Fruit fly (Drosophila melanogaster) whole organism, embryonic: ENCODE results near the gene sra.

Source experiments
- Aef1 ChIP-seq: fragments of 200-800 bp; sonication (Bioruptor generic); IDR thresholded peaks from 3 replicates; pipeline ENCODE4 v1.3.6; 2022; ENCODE audit warnings: missing biosample characterization, missing genetic modification characterization
- CG10147 ChIP-seq: fragments of 200-800 bp; sonication (Bioruptor generic); optimal IDR thresholded peaks from 2 replicates; lab custom pipeline; 2019; ENCODE audit warnings: missing biosample characterization, mild to moderate bottlenecking, missing genetic modification characterization, moderate library complexity
- CG10209 ChIP-seq: fragments of 200-800 bp; sonication (Bioruptor generic); optimal IDR thresholded peaks from 3 replicates; lab custom pipeline; 2017; ENCODE audit warnings: missing biosample characterization, mild to moderate bottlenecking, missing genetic modification characterization, missing genetic modification reagents
- CG10959 ChIP-seq: fragments of 200-800 bp; sonication (Bioruptor generic); IDR thresholded peaks from 2 replicates; pipeline ENCODE4 v1.3.6; 2022; ENCODE audit warnings: missing biosample characterization, missing genetic modification characterization
- CG10979 ChIP-seq: fragments of 200-800 bp; sonication (Bioruptor generic); optimal IDR thresholded peaks from 2 replicates; lab custom pipeline; 2018; ENCODE audit warnings: missing biosample characterization, mild to moderate bottlenecking, missing genetic modification characterization, moderate library complexity
- CG11695 ChIP-seq: fragments of 200-800 bp; sonication (Bioruptor generic); IDR thresholded peaks from 3 replicates; pipeline ENCODE4 v1.3.6; 2022; ENCODE audit warnings: missing biosample characterization, missing genetic modification characterization
- CG11723 ChIP-seq: fragments of 200-800 bp; sonication (Bioruptor generic); optimal IDR thresholded peaks from 2 replicates; lab custom pipeline; 2017; ENCODE audit warnings: missing biosample characterization, mild to moderate bottlenecking, missing genetic modification characterization
- CG13123 ChIP-seq: fragments of 200-800 bp; sonication (Bioruptor generic); optimal IDR thresholded peaks from 2 replicates; lab custom pipeline; 2016; ENCODE audit warnings: missing biosample characterization, missing genetic modification characterization
- CG1529 ChIP-seq: fragments of 200-800 bp; sonication (Bioruptor generic); optimal IDR thresholded peaks from 3 replicates; lab custom pipeline; 2018; ENCODE audit warnings: missing biosample characterization, missing genetic modification characterization
- CG16779 ChIP-seq: fragments of 200-800 bp; sonication (Bioruptor generic); IDR thresholded peaks from 2 replicates; pipeline ENCODE4 v1.3.6; 2022; ENCODE audit warnings: missing biosample characterization, missing genetic modification characterization
- CG17186 ChIP-seq: fragments of 200-800 bp; sonication (Bioruptor generic); optimal IDR thresholded peaks from 3 replicates; lab custom pipeline; 2017; ENCODE audit warnings: missing biosample characterization, missing genetic modification reagents, missing genetic modification characterization
- CG2678 ChIP-seq: fragments of 200-800 bp; sonication (Bioruptor generic); optimal IDR thresholded peaks from 3 replicates; lab custom pipeline; 2019; ENCODE audit warnings: missing biosample characterization, mild to moderate bottlenecking, missing genetic modification characterization, moderate library complexity
- CG30020 ChIP-seq: fragments of 200-800 bp; optimal IDR thresholded peaks from 2 replicates; lab custom pipeline; 2019; ENCODE audit warnings: missing biosample characterization, mild to moderate bottlenecking, missing genetic modification characterization, moderate library complexity
- CG30403 ChIP-seq: fragments of 200-800 bp; sonication (Bioruptor generic); optimal IDR thresholded peaks from 3 replicates; lab custom pipeline; 2016; ENCODE audit warnings: missing biosample characterization, missing genetic modification characterization
- CG3726 ChIP-seq: fragments of 200-800 bp; sonication (Bioruptor generic); IDR thresholded peaks from 3 replicates; pipeline ENCODE4, ENCODE4 v1.3.6; 2022; ENCODE audit warnings: missing biosample characterization, missing genetic modification characterization
- CG4282 ChIP-seq: fragments of 200-800 bp; sonication (Bioruptor generic); optimal IDR thresholded peaks from 2 replicates; lab custom pipeline; 2016; ENCODE audit warnings: missing biosample characterization, missing genetic modification characterization
- CG4328 ChIP-seq: fragments of 200-800 bp; sonication (Bioruptor generic); optimal IDR thresholded peaks from 3 replicates; lab custom pipeline; 2017; ENCODE audit warnings: missing biosample characterization, missing genetic modification reagents, missing genetic modification characterization
- CG4360 ChIP-seq: fragments of 200-800 bp; sonication (Bioruptor generic); IDR thresholded peaks from 2 replicates; pipeline ENCODE4 v1.3.6; 2022; ENCODE audit warnings: missing biosample characterization, missing genetic modification characterization
- CG4854 ChIP-seq: fragments of 200-800 bp; sonication (Bioruptor generic); optimal IDR thresholded peaks from 2 replicates; lab custom pipeline; 2016; ENCODE audit warnings: missing biosample characterization, missing genetic modification characterization, inconsistent platforms
- CG6272 ChIP-seq: fragments of 200-800 bp; sonication (Bioruptor generic); IDR thresholded peaks from 2 replicates; pipeline ENCODE4 v1.3.6; 2022; ENCODE audit warnings: missing biosample characterization, missing genetic modification characterization
- CG6683 ChIP-seq: fragments of 200-800 bp; sonication (Bioruptor generic); optimal IDR thresholded peaks from 2 replicates; lab custom pipeline; 2017; ENCODE audit warnings: missing biosample characterization, mild to moderate bottlenecking, missing genetic modification characterization, missing genetic modification reagents
- CG8944 ChIP-seq: fragments of 200-800 bp; sonication (Bioruptor generic); optimal IDR thresholded peaks from 3 replicates; lab custom pipeline; 2016; ENCODE audit warnings: missing biosample characterization, missing genetic modification characterization
- D ChIP-seq, 2 experiments: fragments of 200-800 bp in 1 of 2; fragments of >200 bp in 1 of 2; sonication (Bioruptor generic) in 1 of 2; optimal IDR thresholded peaks; 2 replicates in 1 of 2; 3 replicates in 1 of 2; lab custom pipeline; 2017; ENCODE audit warnings: mild to moderate bottlenecking in 1 of 2, missing biosample characterization in 1 of 2, missing genetic modification characterization in 1 of 2, missing genetic modification reagents in 1 of 2
- Dbx ChIP-seq: fragments of 200-800 bp; sonication (Bioruptor generic); IDR thresholded peaks from 3 replicates; pipeline ENCODE4 v1.3.6; 2022; ENCODE audit warnings: missing biosample characterization, missing genetic modification characterization
- Deaf1 ChIP-seq: fragments of 200-800 bp; optimal IDR thresholded peaks from 3 replicates; lab custom pipeline; 2019; ENCODE audit warnings: missing biosample characterization, mild to moderate bottlenecking, missing genetic modification characterization, moderate library complexity
- Dek ChIP-seq: fragments of 200-800 bp; sonication (Bioruptor generic); optimal IDR thresholded peaks from 3 replicates; lab custom pipeline; 2019; ENCODE audit warnings: missing biosample characterization, mild to moderate bottlenecking, missing genetic modification characterization, moderate library complexity
- Dip2 ChIP-seq: fragments of 200-800 bp; sonication (Bioruptor generic); IDR thresholded peaks from 2 replicates; pipeline ENCODE4 v1.3.6; 2022; ENCODE audit warnings: missing biosample characterization, missing genetic modification characterization
- Hsf ChIP-seq: fragments of 200-800 bp; sonication (Bioruptor generic); optimal IDR thresholded peaks from 3 replicates; lab custom pipeline; 2016; ENCODE audit warnings: missing biosample characterization, missing genetic modification characterization
- Jarid2 ChIP-seq: fragments of 200-800 bp; sonication (Bioruptor generic); optimal IDR thresholded peaks from 3 replicates; lab custom pipeline; 2017; ENCODE audit warnings: mild to moderate bottlenecking, missing biosample characterization, missing genetic modification reagents, missing genetic modification characterization
- Med ChIP-seq: fragments of 200-800 bp; sonication (Bioruptor generic); peaks from one replicate; lab custom pipeline; 2016; ENCODE audit warnings: missing biosample characterization, missing genetic modification characterization, mild to moderate bottlenecking, inconsistent platforms, moderate library complexity
- Meics ChIP-seq: fragments of 200-800 bp; sonication (Bioruptor generic); optimal IDR thresholded peaks from 2 replicates; lab custom pipeline; 2017; ENCODE audit warnings: missing biosample characterization, mild to moderate bottlenecking, missing genetic modification characterization
- Nf-YB ChIP-seq: fragments of 200-800 bp; sonication (Bioruptor generic); optimal IDR thresholded peaks from 3 replicates; lab custom pipeline; 2019; ENCODE audit warnings: missing biosample characterization, mild to moderate bottlenecking, missing genetic modification characterization, moderate library complexity
- Opbp ChIP-seq: fragments of 200-800 bp; sonication (Bioruptor generic); IDR thresholded peaks from 3 replicates; pipeline ENCODE4 v1.3.6; 2022; ENCODE audit warnings: missing biosample characterization, missing genetic modification characterization; ENCODE audit not compliant: partially characterized antibody
- Ptx1 ChIP-seq: fragments of 200-800 bp; sonication (Bioruptor generic); IDR thresholded peaks from 2 replicates; pipeline ENCODE4 v1.3.6; 2022; ENCODE audit warnings: missing biosample characterization, missing genetic modification characterization
- bbx ChIP-seq: fragments of 200-800 bp; sonication (Bioruptor generic); IDR thresholded peaks from 2 replicates; pipeline ENCODE4 v1.3.6; 2022; ENCODE audit warnings: missing biosample characterization, missing genetic modification characterization; ENCODE audit not compliant: partially characterized antibody
- bowl ChIP-seq: fragments of 200-800 bp; sonication (Bioruptor generic); IDR thresholded peaks from 2 replicates; pipeline ENCODE4 v1.3.6; 2022; ENCODE audit warnings: missing biosample characterization, missing genetic modification characterization
- danr ChIP-seq: fragments of 200-800 bp; sonication (Bioruptor generic); IDR thresholded peaks from 2 replicates; pipeline ENCODE4 v1.3.6; 2022; ENCODE audit warnings: missing biosample characterization, missing genetic modification characterization
- dysf ChIP-seq: fragments of 200-800 bp; sonication (Bioruptor generic); IDR thresholded peaks from 3 replicates; pipeline ENCODE4 v1.3.6; 2022; ENCODE audit warnings: missing biosample characterization, missing genetic modification characterization
- eyg ChIP-seq: fragments of 200-800 bp; sonication (Bioruptor generic); optimal IDR thresholded peaks from 3 replicates; lab custom pipeline; 2016; ENCODE audit warnings: missing biosample characterization, missing genetic modification characterization
- grau ChIP-seq: fragments of 200-800 bp; optimal IDR thresholded peaks from 3 replicates; lab custom pipeline; 2019; ENCODE audit warnings: missing biosample characterization, mild to moderate bottlenecking, missing genetic modification characterization, moderate library complexity
- gro ChIP-seq: fragments of 200-800 bp; sonication (Bioruptor generic); optimal IDR thresholded peaks from 2 replicates; lab custom pipeline; 2016; ENCODE audit warnings: missing biosample characterization, missing genetic modification characterization
- gsb-n ChIP-seq: fragments of 200-800 bp; sonication (Bioruptor generic); optimal IDR thresholded peaks from 3 replicates; lab custom pipeline; 2018; ENCODE audit warnings: missing biosample characterization, mild to moderate bottlenecking, missing genetic modification characterization
- mirr ChIP-seq: fragments of 200-800 bp; sonication (Bioruptor generic); optimal IDR thresholded peaks from 3 replicates; lab custom pipeline; 2018; ENCODE audit warnings: missing biosample characterization, mild to moderate bottlenecking, missing genetic modification characterization
- peb ChIP-seq: fragments of 200-800 bp; sonication (Bioruptor generic); IDR thresholded peaks from 2 replicates; pipeline ENCODE4 v1.3.6; 2022; ENCODE audit warnings: missing biosample characterization, missing genetic modification characterization
- pho ChIP-seq: fragments of 200-800 bp; sonication (Bioruptor generic); optimal IDR thresholded peaks from 2 replicates; lab custom pipeline; 2016; ENCODE audit warnings: missing biosample characterization, missing genetic modification characterization
- sna ChIP-seq: fragments of 200-800 bp; sonication (Bioruptor generic); IDR thresholded peaks from 2 replicates; pipeline ENCODE4 v1.3.6; 2022; ENCODE audit warnings: missing biosample characterization, missing genetic modification characterization; ENCODE audit not compliant: partially characterized antibody
- stwl ChIP-seq: fragments of 200-800 bp; sonication (Bioruptor generic); optimal IDR thresholded peaks from 3 replicates; lab custom pipeline; 2018; ENCODE audit warnings: missing biosample characterization, mild to moderate bottlenecking, missing genetic modification characterization, moderate library complexity
- toy ChIP-seq: fragments of 200-800 bp; sonication (Bioruptor generic); IDR thresholded peaks from 2 replicates; pipeline ENCODE4 v1.3.6; 2022; ENCODE audit warnings: missing biosample characterization, missing genetic modification characterization
- vfl ChIP-seq: fragments of 200-800 bp; sonication (Bioruptor generic); optimal IDR thresholded peaks from 2 replicates; lab custom pipeline; 2016; ENCODE audit warnings: missing biosample characterization, missing genetic modification characterization

sra gene

DNA sequence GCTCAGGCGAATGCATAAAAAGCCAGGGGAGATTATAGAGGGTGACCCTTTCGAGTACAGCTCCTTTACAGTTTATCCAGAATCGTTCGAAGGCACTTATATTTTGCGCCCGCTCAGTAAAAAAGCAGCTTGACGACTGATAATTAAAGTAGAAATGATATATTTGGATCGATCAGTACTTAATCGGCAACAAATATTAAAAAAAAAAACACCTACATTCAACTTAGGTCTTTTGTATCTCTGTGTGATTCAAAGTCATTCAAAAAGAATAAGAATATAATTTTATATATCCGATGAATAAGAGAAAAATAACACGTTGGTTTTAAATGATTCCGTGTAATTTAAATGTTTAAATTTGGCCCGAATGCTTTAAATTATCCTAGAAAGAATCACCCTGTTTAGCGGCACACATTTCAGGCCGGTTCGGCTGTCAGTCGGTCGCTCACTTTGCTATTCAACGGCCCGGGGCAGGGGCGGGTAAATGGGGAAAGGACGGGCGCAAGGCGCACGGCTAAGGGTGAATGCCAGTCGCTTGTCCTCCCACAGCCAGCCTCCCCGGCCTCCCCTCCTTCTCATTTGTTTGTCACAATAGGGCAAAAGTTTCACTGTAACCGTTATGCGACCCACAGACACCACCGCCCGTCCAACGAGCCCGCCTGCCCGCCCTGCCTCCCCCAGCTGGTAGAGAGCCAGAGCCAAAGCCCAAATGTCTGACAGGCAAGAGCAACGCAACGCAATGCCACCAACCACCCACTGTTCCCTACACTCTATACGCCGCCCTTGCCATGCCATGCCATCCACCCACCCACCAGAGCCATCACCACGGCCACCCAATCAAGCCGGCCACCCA is 26.3 kb downstream of the sra start (continued):
- TF ChIP-seq CG11723 (GFP tag; lab: Kevin White, UChicago), result peak; percentile 15
- peak; percentile 44 for TF ChIP-seq CG6683 (GFP tag; lab: Kevin White, UChicago)
- TF ChIP-seq bowl (GFP tag; lab: Robert Waterston, UW), result no peak
- no peak for TF ChIP-seq eyg
- no peak for TF ChIP-seq gsb-n (tag; lab: Kevin White, UChicago)
- no peak for TF ChIP-seq Dip2 (GFP tag; lab: Robert Waterston, UW)
- TF ChIP-seq grau (tag; lab: Kevin White, UChicago), result peak; percentile 30
- TF ChIP-seq stwl (tag; lab: Kevin White, UChicago), result no peak
- no peak for TF ChIP-seq Ptx1 (GFP tag; lab: Robert Waterston, UW)
- TF ChIP-seq CG3726, result 0 out of 3 replicates have a peak, but pooled peaks have one; percentile 31
- no peak for TF ChIP-seq gro (GFP tag; lab: Kevin White, UChicago)
- peak; percentile 76 for TF ChIP-seq Med (GFP tag; lab: Kevin White, UChicago)
- no peak for TF ChIP-seq CG1529
- no peak for TF ChIP-seq Aef1 (GFP tag; lab: Robert Waterston, UW)
- TF ChIP-seq CG4360, result no peak
- TF ChIP-seq CG10979 (tag; lab: Kevin White, UChicago), result peak; percentile 72
- TF ChIP-seq dysf (GFP tag; lab: Robert Waterston, UW), result peak; percentile 26; the same call in 1 of the 3 replicates
- TF ChIP-seq CG6272 (GFP tag; lab: Robert Waterston, UW), result no peak
- peak; percentile 45 for TF ChIP-seq Jarid2 (GFP tag; lab: Kevin White, UChicago)
- no peak for TF ChIP-seq CG17186
- TF ChIP-seq mirr, result no peak
- no peak for TF ChIP-seq Opbp (GFP tag; lab: Robert Waterston, UW)
- TF ChIP-seq CG16779, result 0 out of 2 replicates have a peak, but pooled peaks have one; percentile 25
- TF ChIP-seq sna, result 0 out of 2 replicates have a peak, but pooled peaks have one; percentile 13
- TF ChIP-seq Hsf, result no peak
- TF ChIP-seq CG10147 (GFP tag; lab: Kevin White, UChicago), result peak; percentile 80
- no peak for TF ChIP-seq D (optimal IDR thresholded peaks at IDR 0.05; lab: Kevin White, UChicago)
- peak; percentile 51 for TF ChIP-seq D (GFP tag; optimal IDR thresholded peaks at IDR 0.05; lab: Kevin White, UChicago)
- no peak for TF ChIP-seq CG13123 (GFP tag; lab: Kevin White, UChicago)
- peak; percentile 85 for TF ChIP-seq CG2678 (tag; lab: Kevin White, UChicago)
- TF ChIP-seq vfl (GFP tag; lab: Kevin White, UChicago), result peak; percentile 38
- no peak for TF ChIP-seq peb
- peak; percentile 41; the same call in 1 of the 3 replicates for TF ChIP-seq Dbx
- no peak for TF ChIP-seq toy
- no peak for TF ChIP-seq CG30020 (tag; lab: Kevin White, UChicago)
- TF ChIP-seq Meics, result peak; percentile 80
- TF ChIP-seq Nf-YB (GFP tag; lab: Kevin White, UChicago), result no peak
- peak; percentile 21 for TF ChIP-seq Dek (tag; lab: Kevin White, UChicago)
- no peak for TF ChIP-seq CG4854
- TF ChIP-seq CG10959 (GFP tag; lab: Robert Waterston, UW), result no peak
- peak; percentile 56 for TF ChIP-seq CG30403 (GFP tag; lab: Kevin White, UChicago)
- no peak for TF ChIP-seq danr
- no peak for TF ChIP-seq bbx
- no peak for TF ChIP-seq pho (GFP tag; lab: Kevin White, UChicago)
- no peak for TF ChIP-seq Deaf1 (tag; lab: Kevin White, UChicago)
- no peak for TF ChIP-seq CG4282 (GFP tag; lab: Kevin White, UChicago)
- TF ChIP-seq CG8944, result no peak
- peak; percentile 64; the same call in 1 of the 3 replicates for TF ChIP-seq CG11695 (GFP tag; lab: Robert Waterston, UW)
- TF ChIP-seq CG10209 (GFP tag; lab: Kevin White, UChicago), result peak; percentile 54
- TF ChIP-seq CG4328 (GFP tag; lab: Kevin White, UChicago), result peak; percentile 5
